Worm (Caenorhabditis elegans): ENCODE measurements around the gene aex-2.

- peak; percentile 22 for TF ChIP-seq attf-5 (GFP tag; optimal IDR thresholded peaks at IDR 0.05)
- peak; percentile 69 for TF ChIP-seq zim-3 (tag; optimal IDR thresholded peaks at IDR 0.05)
- peak in 1 of 3 experiments; percentile 68 for TF ChIP-seq lin-35 (GFP tag; optimal IDR thresholded peaks at IDR 0.05)
- no peak for TF ChIP-seq F37B4.10 (GFP tag; IDR thresholded peaks at IDR 0.05)
- no peak for TF ChIP-seq Y53F4B.3 (GFP tag; IDR thresholded peaks at IDR 0.05)
- peak; percentile 11 for TF ChIP-seq F23B12.7 (tag; optimal IDR thresholded peaks at IDR 0.05; ENCODE audit: insufficient read depth)
- peak; percentile 85; the same call in 1 of the 2 replicates for TF ChIP-seq bed-1 (GFP tag; IDR thresholded peaks at IDR 0.05)
Observed at ce11 chrX:9637700-9638099, 15.2 kb downstream of the aex-2 start.

Measured in whole organism, young adult.